Worm (Caenorhabditis elegans) whole organism, midembryonic: ENCODE results near the gene vab-8.

Experiments
- T22C8.4 ChIP-seq: fragments of 200-800 bp; sonication (Bioruptor generic); IDR thresholded peaks from 2 replicates; pipeline ENCODE4 v1.3.6; 2022; ENCODE audit warnings: missing genetic modification characterization, missing compliant biosample characterization
- cog-1 ChIP-seq: sonication (generic microtip); optimal IDR thresholded peaks from 2 replicates; lab custom pipeline; 2016; ENCODE audit warnings: missing genetic modification characterization, missing compliant biosample characterization
- flt-1 ChIP-seq: fragments of 200-800 bp; sonication (Bioruptor generic); IDR thresholded peaks from 2 replicates; pipeline ENCODE4 v1.3.6; 2022; ENCODE audit warnings: missing genetic modification characterization, missing compliant biosample characterization
- klf-2 ChIP-seq: fragments of 200-800 bp; sonication (Bioruptor generic); conservative IDR thresholded peaks from 2 replicates; pipeline ENCODE4 v1.3.6; 2022; ENCODE audit warnings: missing genetic modification reagents, missing genetic modification characterization, missing compliant biosample characterization
- med-1 ChIP-seq: sonication (generic microtip); optimal IDR thresholded peaks from 2 replicates; lab custom pipeline; 2017; ENCODE audit warnings: missing genetic modification characterization, mild to moderate bottlenecking, missing compliant biosample characterization, antibody characterized with exemption, missing genetic modification reagents; ENCODE audit not compliant: insufficient read depth
- ref-1 ChIP-seq: fragments of 200-800 bp; sonication (Bioruptor generic); conservative IDR thresholded peaks from 2 replicates; pipeline ENCODE4 v1.3.6; 2022; ENCODE audit warnings: missing genetic modification reagents, missing genetic modification characterization, missing compliant biosample characterization
- tab-1 ChIP-seq: fragments of 200-800 bp; sonication (Bioruptor generic); IDR thresholded peaks from 2 replicates; pipeline ENCODE4 v1.3.6; 2022; ENCODE audit warnings: missing genetic modification characterization, missing compliant biosample characterization
- ztf-23 ChIP-seq: fragments of 200-800 bp; sonication (Bioruptor generic); IDR thresholded peaks from 2 replicates; pipeline ENCODE4 v1.3.6; 2022; ENCODE audit warnings: missing genetic modification reagents, missing genetic modification characterization, missing compliant biosample characterization
- ztf-29 ChIP-seq: fragments of 200-800 bp; sonication (Bioruptor generic); IDR thresholded peaks from 2 replicates; pipeline ENCODE4 v1.3.6; 2022; ENCODE audit warnings: missing genetic modification reagents, missing genetic modification characterization, missing compliant biosample characterization

vab-8 gene

ce11 chrV:12213027-12213426, at the start of gene vab-8:
Gene vab-8, plus strand, starts transcription at chrV:12213327.
- TF ChIP-seq ztf-23 (GFP tag; lab: Robert Waterston, UW) = no peak
- no peak for TF ChIP-seq flt-1
- TF ChIP-seq ztf-29 (GFP tag; lab: Robert Waterston, UW) = no peak
- TF ChIP-seq med-1 (GFP tag; lab: Kevin White, UChicago) = no peak
- TF ChIP-seq T22C8.4 (GFP tag; lab: Robert Waterston, UW) = no peak
- TF ChIP-seq ref-1 (GFP tag; lab: Robert Waterston, UW) = no peak
- no peak for TF ChIP-seq klf-2
- no peak for TF ChIP-seq tab-1 (GFP tag; lab: Robert Waterston, UW)
- no peak for TF ChIP-seq cog-1 (tag; lab: Kevin White, UChicago)

ce11 chrV:12167031-12167430, 46.1 kb upstream of the vab-8 start:
- TF ChIP-seq T22C8.4 (GFP tag; lab: Robert Waterston, UW) (no peak), ztf-23 (GFP tag; lab: Robert Waterston, UW) (no peak), klf-2 (no peak), ztf-29 (GFP tag; lab: Robert Waterston, UW) (no peak), cog-1 (tag; lab: Kevin White, UChicago) (no peak), tab-1 (GFP tag; lab: Robert Waterston, UW) (no peak), flt-1 (no peak), med-1 (GFP tag; lab: Kevin White, UChicago) (no peak)

ce11 chrV:12167653-12168052, 45.5 kb upstream of the vab-8 start, which contains the start of gene col-37:
Gene col-37, minus strand, starts transcription at chrV:12167753.
- TF ChIP-seq ztf-29 (GFP tag; lab: Robert Waterston, UW) (no peak), tab-1 (GFP tag; lab: Robert Waterston, UW) (no peak), ztf-23 (GFP tag; lab: Robert Waterston, UW) (no peak), ref-1 (GFP tag; lab: Robert Waterston, UW) (no peak), flt-1 (no peak), med-1 (GFP tag; lab: Kevin White, UChicago) (no peak), T22C8.4 (GFP tag; lab: Robert Waterston, UW) (no peak), klf-2 (no peak), cog-1 (tag; lab: Kevin White, UChicago) (no peak)

- TF ChIP-seq ztf-29 (GFP tag; lab: Robert Waterston, UW) = no peak
- no peak for TF ChIP-seq med-1 (GFP tag; lab: Kevin White, UChicago)
- no peak for TF ChIP-seq cog-1 (tag; lab: Kevin White, UChicago)
- TF ChIP-seq klf-2 = no peak
- no peak for TF ChIP-seq tab-1 (GFP tag; lab: Robert Waterston, UW)
- no peak for TF ChIP-seq ztf-23 (GFP tag; lab: Robert Waterston, UW)
- TF ChIP-seq T22C8.4 (GFP tag; lab: Robert Waterston, UW) = no peak
- no peak for TF ChIP-seq flt-1
- TF ChIP-seq ref-1 (GFP tag; lab: Robert Waterston, UW) = no peak
These were observed 43.0 kb upstream of the vab-8 start, which contains the start of gene ZK863.1 for ce11 chrV:12170114-12170513. Gene ZK863.1, minus strand, starts transcription at chrV:12170214.

ce11 chrV:12179338-12179737, 33.8 kb upstream of the vab-8 start, which contains the start of gene clec-224:
Gene clec-224, minus strand, starts transcription at chrV:12179438.
- TF ChIP-seq ref-1 (GFP tag; lab: Robert Waterston, UW) (no peak), T22C8.4 (GFP tag; lab: Robert Waterston, UW) (no peak), cog-1 (tag; lab: Kevin White, UChicago) (no peak), ztf-23 (GFP tag; lab: Robert Waterston, UW) (no peak), med-1 (GFP tag; lab: Kevin White, UChicago) (no peak), klf-2 (no peak), ztf-29 (GFP tag; lab: Robert Waterston, UW) (no peak), tab-1 (GFP tag; lab: Robert Waterston, UW) (no peak), flt-1 (no peak)

- no peak for TF ChIP-seq T22C8.4 (GFP tag; lab: Robert Waterston, UW)
- TF ChIP-seq med-1 (GFP tag; lab: Kevin White, UChicago) = no peak
- TF ChIP-seq ztf-29 (GFP tag; lab: Robert Waterston, UW) = no peak
- no peak for TF ChIP-seq ref-1 (GFP tag; lab: Robert Waterston, UW)
- TF ChIP-seq tab-1 (GFP tag; lab: Robert Waterston, UW) = no peak
- TF ChIP-seq klf-2 = no peak
- TF ChIP-seq ztf-23 (GFP tag; lab: Robert Waterston, UW) = no peak
- no peak for TF ChIP-seq cog-1 (tag; lab: Kevin White, UChicago)
- no peak for TF ChIP-seq flt-1
These were observed 31.8 kb upstream of the vab-8 start, which contains the start of gene elpc-3 for ce11 chrV:12181310-12181709. Gene elpc-3, minus strand, starts transcription at chrV:12181410.

ce11 chrV:12183854-12184253, 29.3 kb upstream of the vab-8 start, which contains the start of gene usip-1:
Gene usip-1, minus strand, starts transcription at chrV:12184194.
- TF ChIP-seq T22C8.4 (GFP tag; lab: Robert Waterston, UW) (no peak), cog-1 (tag; lab: Kevin White, UChicago) (no peak), tab-1 (GFP tag; lab: Robert Waterston, UW) (no peak), ztf-29 (GFP tag; lab: Robert Waterston, UW) (no peak), flt-1 (no peak), klf-2 (no peak), ref-1 (GFP tag; lab: Robert Waterston, UW) (no peak), med-1 (GFP tag; lab: Kevin White, UChicago) (no peak), ztf-23 (GFP tag; lab: Robert Waterston, UW) (no peak)

ce11 chrV:12184308-12184999, 28.7 kb upstream of the vab-8 start, which contains the start of gene srd-4:
Gene srd-4, plus strand, starts transcription at chrV:12184949.
- no peak for TF ChIP-seq med-1 (GFP tag; lab: Kevin White, UChicago)
- no peak for TF ChIP-seq T22C8.4 (GFP tag; lab: Robert Waterston, UW)
- no peak for TF ChIP-seq ztf-23 (GFP tag; lab: Robert Waterston, UW)
- TF ChIP-seq ztf-29 (GFP tag; lab: Robert Waterston, UW) = no peak
- no peak for TF ChIP-seq klf-2
- no peak for TF ChIP-seq ref-1 (GFP tag; lab: Robert Waterston, UW)
- TF ChIP-seq flt-1 = no peak
- no peak for TF ChIP-seq cog-1 (tag; lab: Kevin White, UChicago)
- no peak for TF ChIP-seq tab-1 (GFP tag; lab: Robert Waterston, UW)
